Worm (Caenorhabditis elegans): ENCODE data around the gene ZK892.3.

ce11 chrII:9974210-9974609 lies 27.4 kb upstream of the ZK892.3 start:
- TF ChIP-seq ceh-13 (GFP tag; optimal IDR thresholded peaks at IDR 0.05) (no peak), ama-1 (optimal IDR thresholded peaks at IDR 0.05) (no peak), tbx-11 (GFP tag; IDR thresholded peaks at IDR 0.05) (no peak), hmbx-1 (tag; optimal IDR thresholded peaks at IDR 0.05) (no peak), hnd-1 (tag; optimal IDR thresholded peaks at IDR 0.05) (no peak), sea-1 (GFP tag; conservative IDR thresholded peaks at IDR 0.05) (no peak), tra-4 (tag; optimal IDR thresholded peaks at IDR 0.05) (no peak), ceh-36 (tag; optimal IDR thresholded peaks at IDR 0.05) (no peak), aly-1 (tag; optimal IDR thresholded peaks at IDR 0.05) (no peak), pes-1 (GFP tag; IDR thresholded peaks at IDR 0.05) (no peak), hmg-4 (GFP tag; optimal IDR thresholded peaks at IDR 0.05) (no peak), ets-7 (tag; optimal IDR thresholded peaks at IDR 0.05) (no peak), B0310.2 (tag; optimal IDR thresholded peaks at IDR 0.05) (no peak), F13C5.2 (tag; optimal IDR thresholded peaks at IDR 0.05) (no peak)
